Fruit fly (Drosophila melanogaster): ENCODE results near the gene CG9525.

The CG9525 gene

DNA sequence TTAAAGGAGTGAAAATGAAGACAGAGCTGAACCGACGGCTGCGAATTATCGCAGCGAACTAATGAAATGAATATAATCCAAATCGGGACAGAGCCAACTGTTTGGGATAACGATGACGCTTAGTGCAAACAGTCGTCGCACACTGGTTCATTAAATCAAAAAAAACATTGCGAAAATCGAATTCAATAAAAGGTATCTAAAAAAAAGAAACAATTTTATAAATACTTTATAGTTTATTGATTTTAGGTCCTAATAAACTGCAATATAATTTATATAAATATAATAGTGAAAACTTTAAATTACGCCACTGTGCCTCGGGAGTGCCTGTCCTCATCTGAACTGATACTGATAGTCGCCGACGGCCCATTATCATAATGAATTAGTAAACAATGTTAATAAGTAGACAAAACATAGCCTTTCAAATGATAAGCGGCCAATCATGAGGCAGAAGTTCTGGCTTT, 3.1 kb downstream of the CG9525 start, which contains the start of gene CG31886 (continued):
- no peak for TF ChIP-seq Fer2 (tag; optimal IDR thresholded peaks at IDR 0.05)
- no peak for TF ChIP-seq Nf-YC (tag; optimal IDR thresholded peaks at IDR 0.05)
- peak; percentile 30 for TF ChIP-seq Meics (GFP tag; optimal IDR thresholded peaks at IDR 0.05)
- TF ChIP-seq CG12219 (GFP tag; optimal IDR thresholded peaks at IDR 0.05): no peak
- no peak for TF ChIP-seq CG34376 (GFP tag; optimal IDR thresholded peaks at IDR 0.05)
- TF ChIP-seq tup (GFP tag; optimal IDR thresholded peaks at IDR 0.05): no peak
- TF ChIP-seq Dbx (GFP tag; IDR thresholded peaks at IDR 0.05): no peak
- TF ChIP-seq lmd (GFP tag; IDR thresholded peaks at IDR 0.05): peak; percentile 31; the same call in 1 of the 2 replicates
- no peak for TF ChIP-seq CG3281 (GFP tag; optimal IDR thresholded peaks at IDR 0.05)
- no peak for TF ChIP-seq CG9876 (GFP tag; optimal IDR thresholded peaks at IDR 0.05)
- TF ChIP-seq pfk (GFP tag; optimal IDR thresholded peaks at IDR 0.05): no peak
- no peak for TF ChIP-seq NC2β (GFP tag; optimal IDR thresholded peaks at IDR 0.05)
- no peak for TF ChIP-seq CG16779 (GFP tag; IDR thresholded peaks at IDR 0.05)
- TF ChIP-seq kni (GFP tag; optimal IDR thresholded peaks at IDR 0.05): no peak
- peak; percentile 34 for TF ChIP-seq exex (tag; optimal IDR thresholded peaks at IDR 0.05)
- peak; percentile 6 for TF ChIP-seq zen (tag; optimal IDR thresholded peaks at IDR 0.05)

DNA sequence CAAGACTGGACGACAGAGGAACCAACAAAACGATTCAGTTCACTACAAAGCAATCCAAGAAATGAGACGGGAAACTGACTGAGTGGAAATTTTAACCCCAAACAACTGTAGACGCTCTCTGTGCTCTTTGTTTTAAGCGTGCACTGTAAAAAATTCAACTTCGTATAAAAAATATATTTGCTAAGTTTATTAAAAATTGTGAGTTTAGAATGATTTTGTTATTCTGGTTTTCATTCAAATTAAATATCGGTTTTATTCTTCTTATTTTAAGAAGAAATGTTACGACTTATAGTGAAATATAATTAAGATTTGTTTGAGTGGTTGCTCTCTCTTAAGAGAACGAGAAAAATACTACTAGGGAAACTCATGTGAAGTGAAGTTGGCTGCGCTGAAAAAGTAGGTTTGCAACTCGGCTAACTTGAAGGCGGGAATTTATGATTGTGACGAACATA, 4.1 kb downstream of the CG9525 start:
- TF ChIP-seq Dfd (GFP tag; optimal IDR thresholded peaks at IDR 0.05) (no peak), sc (optimal IDR thresholded peaks at IDR 0.05) (no peak), sc (GFP tag; optimal IDR thresholded peaks at IDR 0.05) (peak; percentile 88), CG8924 (tag; optimal IDR thresholded peaks at IDR 0.05) (peak; percentile 97), CG7556 (GFP tag; optimal IDR thresholded peaks at IDR 0.05) (peak; percentile 96), CG1529 (GFP tag; optimal IDR thresholded peaks at IDR 0.05) (peak; percentile 84), CG9876 (GFP tag; optimal IDR thresholded peaks at IDR 0.05) (peak; percentile 80), Dref (GFP tag; IDR thresholded peaks at IDR 0.05) (no peak), CG4854 (GFP tag; optimal IDR thresholded peaks at IDR 0.05) (peak; percentile 84), CG10979 (tag; optimal IDR thresholded peaks at IDR 0.05) (peak; percentile 97), tio (GFP tag; optimal IDR thresholded peaks at IDR 0.05) (peak; percentile 92), CG15479 (GFP tag; optimal IDR thresholded peaks at IDR 0.05) (peak; percentile 3), HmgD (GFP tag; optimal IDR thresholded peaks at IDR 0.05) (peak; percentile 83), CG32767 (GFP tag; IDR thresholded peaks at IDR 0.05) (peak; percentile 98), zfh1 (GFP tag; IDR thresholded peaks at IDR 0.05) (peak; percentile 98), CG3726 (GFP tag; IDR thresholded peaks at IDR 0.05) (peak; percentile 96), CG16779 (GFP tag; IDR thresholded peaks at IDR 0.05) (peak; percentile 90), CG6654 (GFP tag; optimal IDR thresholded peaks at IDR 0.05) (peak; percentile 59), schlank (tag; optimal IDR thresholded peaks at IDR 0.05) (peak; percentile 75), CG34422 (GFP tag; IDR thresholded peaks at IDR 0.05) (peak; percentile 99), prd (optimal IDR thresholded peaks at IDR 0.05) (no peak), prd (GFP tag; IDR thresholded peaks at IDR 0.05) (peak; percentile 99), psq (GFP tag; optimal IDR thresholded peaks at IDR 0.05) (peak; percentile 90), CG6765 (GFP tag; optimal IDR thresholded peaks at IDR 0.05) (peak; percentile 78), gce (GFP tag; IDR thresholded peaks at IDR 0.05) (peak; percentile 96), CG17568 (GFP tag; optimal IDR thresholded peaks at IDR 0.05) (peak; percentile 88), CG11398 (GFP tag; optimal IDR thresholded peaks at IDR 0.05) (peak; percentile 77), Usf (GFP tag; optimal IDR thresholded peaks at IDR 0.05) (peak; percentile 85), lbe (GFP tag; optimal IDR thresholded peaks at IDR 0.05) (no peak), ato (GFP tag; IDR thresholded peaks at IDR 0.05; ENCODE audit: partially characterized antibody) (no peak), sd (tag; optimal IDR thresholded peaks at IDR 0.05) (peak; percentile 76), kah (GFP tag; optimal IDR thresholded peaks at IDR 0.05) (peak; percentile 61), NfI (GFP tag; optimal IDR thresholded peaks at IDR 0.05) (peak; percentile 93), Atf-2 (GFP tag; optimal IDR thresholded peaks at IDR 0.05) (peak; percentile 96), CG7839 (tag; optimal IDR thresholded peaks at IDR 0.05) (peak; percentile 94), CG4707 (GFP tag; optimal IDR thresholded peaks at IDR 0.05) (peak; percentile 85)

All from whole organism, embryonic.